Fruit fly (Drosophila melanogaster): Measurements from ENCODE around the gene Bdp1.

dm6 chr2L:13398614-13399161, 25.0 kb upstream of the Bdp1 start, which contains the start of the genes CG10859 and CG7110:
- no peak for TF ChIP-seq CG8159 (tag; optimal IDR thresholded peaks at IDR 0.05)
- peak; percentile 10 for TF ChIP-seq CG34367 (tag; optimal IDR thresholded peaks at IDR 0.05)
- no peak for TF ChIP-seq CG13204 (GFP tag; optimal IDR thresholded peaks at IDR 0.05)
- no peak for TF ChIP-seq CG17806 (tag; optimal IDR thresholded peaks at IDR 0.05)
- no peak for TF ChIP-seq EcR (GFP tag; optimal IDR thresholded peaks at IDR 0.05)
- no peak for TF ChIP-seq CG10348 (GFP tag; IDR thresholded peaks at IDR 0.05)
- no peak for TF ChIP-seq Pif1A (GFP tag; optimal IDR thresholded peaks at IDR 0.05)
- no peak for TF ChIP-seq CG8301 (tag; optimal IDR thresholded peaks at IDR 0.05)
- no peak for TF ChIP-seq CG12605 (GFP tag; IDR thresholded peaks at IDR 0.05)
- no peak for TF ChIP-seq CG32121 (GFP tag; IDR thresholded peaks at IDR 0.05)
- no peak for TF ChIP-seq Pif1B (GFP tag; optimal IDR thresholded peaks at IDR 0.05)
- TF ChIP-seq CG9948 (tag; optimal IDR thresholded peaks at IDR 0.05), result no peak
- no peak for TF ChIP-seq Ets98B (GFP tag; IDR thresholded peaks at IDR 0.05)

Data from whole organism, pupa.